Fruit fly (Drosophila melanogaster): ENCODE data around the gene Glyp.

The Glyp gene

DNA sequence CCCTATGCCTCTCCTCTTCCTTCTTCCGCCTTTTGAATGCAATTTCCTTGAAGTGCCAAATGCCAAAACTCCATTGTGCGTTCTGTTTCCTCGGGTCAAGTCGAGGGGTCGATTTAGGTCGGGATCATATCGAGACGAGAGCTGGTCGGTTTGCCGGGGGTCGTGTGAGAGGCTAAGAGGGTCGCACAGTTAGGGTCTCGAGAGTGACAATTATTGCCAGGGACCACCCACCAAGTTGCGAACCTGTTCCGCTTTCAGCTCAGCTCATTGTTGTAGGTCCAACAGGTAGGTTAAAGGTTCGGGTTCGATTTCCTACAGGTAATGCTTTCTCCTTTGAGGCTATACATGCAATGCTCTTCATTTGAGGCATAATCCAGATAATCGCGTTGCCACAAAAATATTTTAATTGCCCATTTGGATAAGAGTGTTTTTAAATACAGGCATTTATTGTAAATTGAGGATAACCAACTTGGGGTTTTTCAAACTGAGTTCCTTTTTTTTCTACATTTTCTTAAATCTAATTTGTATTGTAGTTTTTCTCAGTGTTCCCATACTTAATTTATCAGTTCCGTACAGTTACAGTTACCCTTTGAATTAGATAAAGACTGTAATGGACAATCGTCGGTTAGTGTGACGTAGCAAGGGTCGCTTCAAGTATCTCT, 42.0 kb downstream of the Glyp start (continued):
- TF ChIP-seq hbn (GFP tag; IDR thresholded peaks at IDR 0.05; ENCODE audit: partially characterized antibody) (no peak), CG7839 (tag; optimal IDR thresholded peaks at IDR 0.05) (peak; percentile 4), CG4707 (GFP tag; optimal IDR thresholded peaks at IDR 0.05) (no peak), CG1603 (tag; optimal IDR thresholded peaks at IDR 0.05) (no peak), aop (GFP tag; IDR thresholded peaks at IDR 0.05) (no peak), Dad (GFP tag; optimal IDR thresholded peaks at IDR 0.05) (no peak), bsh (GFP tag; optimal IDR thresholded peaks at IDR 0.05) (peak in 1 of 2 experiments; percentile 36), CG12071 (GFP tag; optimal IDR thresholded peaks at IDR 0.05) (no peak), pum (GFP tag; optimal IDR thresholded peaks at IDR 0.05) (no peak), vfl (GFP tag; optimal IDR thresholded peaks at IDR 0.05) (no peak), Fer3 (tag; optimal IDR thresholded peaks at IDR 0.05) (no peak), dpn (GFP tag; optimal IDR thresholded peaks at IDR 0.05) (no peak), CG8281 (tag; optimal IDR thresholded peaks at IDR 0.05) (no peak), CG6272 (GFP tag; IDR thresholded peaks at IDR 0.05) (no peak), CG30403 (GFP tag; optimal IDR thresholded peaks at IDR 0.05) (peak; percentile 21), Ravus (GFP tag; IDR thresholded peaks at IDR 0.05) (no peak), crol (GFP tag; IDR thresholded peaks at IDR 0.05) (no peak), CG13624 (GFP tag; optimal IDR thresholded peaks at IDR 0.05) (peak; percentile 8), CG9215 (GFP tag; IDR thresholded peaks at IDR 0.05) (no peak), CG11247 (GFP tag; IDR thresholded peaks at IDR 0.05) (no peak), sens-2 (GFP tag; IDR thresholded peaks at IDR 0.05) (no peak), Lhr (GFP tag; optimal IDR thresholded peaks at IDR 0.05) (no peak), NC2β (GFP tag; optimal IDR thresholded peaks at IDR 0.05) (no peak), Rx (GFP tag; IDR thresholded peaks at IDR 0.05) (no peak), stc (GFP tag; IDR thresholded peaks at IDR 0.05) (no peak), CG17186 (GFP tag; optimal IDR thresholded peaks at IDR 0.05) (no peak), corto (GFP tag; optimal IDR thresholded peaks at IDR 0.05) (no peak), H2.0 (GFP tag; IDR thresholded peaks at IDR 0.05) (no peak), Ada2b (GFP tag; IDR thresholded peaks at IDR 0.05) (no peak), CG7357 (GFP tag; IDR thresholded peaks at IDR 0.05) (no peak), en (GFP tag; optimal IDR thresholded peaks at IDR 0.05) (no peak), CG6683 (GFP tag; optimal IDR thresholded peaks at IDR 0.05) (no peak), Blimp-1 (GFP tag; optimal IDR thresholded peaks at IDR 0.05) (peak; percentile 1), zfh1 (GFP tag; IDR thresholded peaks at IDR 0.05) (no peak), dimm (GFP tag; IDR thresholded peaks at IDR 0.05) (no peak), tna (GFP tag; IDR thresholded peaks at IDR 0.05; ENCODE audit: partially characterized antibody) (no peak), Awh (GFP tag; IDR thresholded peaks at IDR 0.05) (no peak), lbe (GFP tag; optimal IDR thresholded peaks at IDR 0.05) (no peak), eve (GFP tag; optimal IDR thresholded peaks at IDR 0.05) (peak in 1 of 2 experiments; percentile 41), CG31224 (GFP tag; IDR thresholded peaks at IDR 0.05) (no peak), Usf (GFP tag; optimal IDR thresholded peaks at IDR 0.05) (no peak), CG13894 (tag; optimal IDR thresholded peaks at IDR 0.05) (no peak), ems (GFP tag; optimal IDR thresholded peaks at IDR 0.05) (no peak), Dref (GFP tag; IDR thresholded peaks at IDR 0.05) (no peak), Gsc (GFP tag; IDR thresholded peaks at IDR 0.05) (no peak), Trl (optimal IDR thresholded peaks at IDR 0.05) (no peak), Trl (GFP tag; optimal IDR thresholded peaks at IDR 0.05) (no peak), sc (optimal IDR thresholded peaks at IDR 0.05) (no peak), sc (GFP tag; optimal IDR thresholded peaks at IDR 0.05) (no peak), row (GFP tag; IDR thresholded peaks at IDR 0.05) (peak; percentile 29; the same call in 2 of the 3 replicates), Ptx1 (GFP tag; IDR thresholded peaks at IDR 0.05) (peak; percentile 33; the same call in 1 of the 2 replicates), CG11504 (tag; optimal IDR thresholded peaks at IDR 0.05) (peak; percentile 9)
